Fruit fly (Drosophila melanogaster) whole organism, embryonic: ENCODE results near the gene Cby.

Source experiments
- Blimp-1 ChIP-seq: fragments of 200-800 bp; sonication (Bioruptor generic); optimal IDR thresholded peaks from 3 replicates; lab custom pipeline; 2018; ENCODE audit warnings: missing biosample characterization, missing genetic modification characterization, mild to moderate bottlenecking, moderate library complexity, missing genetic modification reagents
- CG10565 ChIP-seq: fragments of 200-800 bp; sonication (Bioruptor generic); optimal IDR thresholded peaks from 3 replicates; lab custom pipeline; 2016; ENCODE audit warnings: missing biosample characterization, mild to moderate bottlenecking, missing genetic modification characterization
- CG12219 ChIP-seq: fragments of 200-800 bp; sonication (Bioruptor generic); optimal IDR thresholded peaks from 3 replicates; lab custom pipeline; 2018; ENCODE audit warnings: missing biosample characterization, mild to moderate bottlenecking, missing genetic modification characterization
- CG12942 ChIP-seq: fragments of 200-800 bp; sonication (Bioruptor generic); optimal IDR thresholded peaks from 3 replicates; lab custom pipeline; 2016; ENCODE audit warnings: missing biosample characterization, missing genetic modification characterization
- CG13424 ChIP-seq: fragments of 200-800 bp; sonication (Bioruptor generic); optimal IDR thresholded peaks from 2 replicates; lab custom pipeline; 2019; ENCODE audit warnings: missing biosample characterization, mild to moderate bottlenecking, missing genetic modification characterization, moderate library complexity
- CG14710 ChIP-seq: fragments of 200-800 bp; sonication (Bioruptor generic); optimal IDR thresholded peaks from 3 replicates; lab custom pipeline; 2019; ENCODE audit warnings: missing biosample characterization, mild to moderate bottlenecking, missing genetic modification characterization, moderate library complexity
- CG1529 ChIP-seq: fragments of 200-800 bp; sonication (Bioruptor generic); optimal IDR thresholded peaks from 3 replicates; lab custom pipeline; 2018; ENCODE audit warnings: missing biosample characterization, missing genetic modification characterization
- CG16813 ChIP-seq: fragments of 200-800 bp; sonication (Bioruptor generic); IDR thresholded peaks from 3 replicates; pipeline ENCODE4 v1.3.6; 2022; ENCODE audit warnings: missing biosample characterization, missing genetic modification characterization; ENCODE audit not compliant: partially characterized antibody
- CG16863 ChIP-seq: fragments of 200-800 bp; sonication (Bioruptor generic); optimal IDR thresholded peaks from 3 replicates; lab custom pipeline; 2016; ENCODE audit warnings: missing biosample characterization, missing genetic modification characterization
- CG17385 ChIP-seq: fragments of 200-800 bp; sonication (Bioruptor generic); optimal IDR thresholded peaks from 3 replicates; lab custom pipeline; 2018; ENCODE audit warnings: missing biosample characterization, mild to moderate bottlenecking, missing genetic modification characterization
- CG17829 ChIP-seq: fragments of 200-800 bp; optimal IDR thresholded peaks from 2 replicates; lab custom pipeline; 2019; ENCODE audit warnings: missing biosample characterization, mild to moderate bottlenecking, missing genetic modification characterization, moderate library complexity
- CG18476 ChIP-seq: fragments of 200-800 bp; sonication (Bioruptor generic); optimal IDR thresholded peaks from 2 replicates; lab custom pipeline; 2016; ENCODE audit warnings: missing biosample characterization, mild to moderate bottlenecking, missing genetic modification characterization
- CG30020 ChIP-seq: fragments of 200-800 bp; optimal IDR thresholded peaks from 2 replicates; lab custom pipeline; 2019; ENCODE audit warnings: missing biosample characterization, mild to moderate bottlenecking, missing genetic modification characterization, moderate library complexity
- CG34376 ChIP-seq: fragments of 200-800 bp; sonication (Bioruptor generic); optimal IDR thresholded peaks from 2 replicates; lab custom pipeline; 2018; ENCODE audit warnings: missing biosample characterization, mild to moderate bottlenecking, missing genetic modification characterization
- CG3838 ChIP-seq: fragments of 200-800 bp; sonication (Bioruptor generic); optimal IDR thresholded peaks from 3 replicates; lab custom pipeline; 2016; ENCODE audit warnings: missing biosample characterization, missing genetic modification characterization
- CG43689 ChIP-seq: fragments of 200-800 bp; sonication (Bioruptor generic); IDR thresholded peaks from 2 replicates; pipeline ENCODE4 v1.3.6; 2022; ENCODE audit warnings: missing biosample characterization, missing genetic modification characterization
- CG5180 ChIP-seq: fragments of 200-800 bp; sonication (Bioruptor generic); optimal IDR thresholded peaks from 3 replicates; lab custom pipeline; 2017; ENCODE audit warnings: missing biosample characterization, missing genetic modification characterization, mild to moderate bottlenecking, moderate library complexity, missing genetic modification reagents
- CG6175 ChIP-seq: fragments of 200-800 bp; sonication (Bioruptor generic); IDR thresholded peaks from 3 replicates; pipeline ENCODE4 v1.3.6; 2022; ENCODE audit warnings: missing biosample characterization, missing genetic modification characterization
- CG6689 ChIP-seq: fragments of 200-800 bp; sonication (Bioruptor generic); IDR thresholded peaks from 2 replicates; pipeline ENCODE4 v1.3.6; 2022; ENCODE audit warnings: missing biosample characterization, missing genetic modification characterization
- CG7357 ChIP-seq: fragments of 200-800 bp; sonication (Bioruptor generic); IDR thresholded peaks from 3 replicates; pipeline ENCODE4 v1.3.6; 2022; ENCODE audit warnings: missing biosample characterization, missing genetic modification characterization
- CG8281 ChIP-seq: fragments of 200-800 bp; sonication (Bioruptor generic); optimal IDR thresholded peaks from 2 replicates; lab custom pipeline; 2018; ENCODE audit warnings: missing biosample characterization, mild to moderate bottlenecking, missing genetic modification characterization, moderate library complexity
- CG8924 ChIP-seq: fragments of 200-800 bp; optimal IDR thresholded peaks from 3 replicates; lab custom pipeline; 2019; ENCODE audit warnings: missing biosample characterization, mild to moderate bottlenecking, missing genetic modification characterization, moderate library complexity
- CkIIα-i1 ChIP-seq: fragments of 200-800 bp; sonication (Bioruptor generic); IDR thresholded peaks from 2 replicates; pipeline ENCODE4 v1.3.6; 2022; ENCODE audit warnings: missing biosample characterization, missing genetic modification characterization
- D19A ChIP-seq: fragments of 200-800 bp; optimal IDR thresholded peaks from 3 replicates; lab custom pipeline; 2019; ENCODE audit warnings: missing biosample characterization, mild to moderate bottlenecking, missing genetic modification characterization, moderate library complexity
- Doc2 ChIP-seq: fragments of 200-800 bp; sonication (Bioruptor generic); IDR thresholded peaks from 2 replicates; pipeline ENCODE4 v1.3.6; 2022; ENCODE audit warnings: missing biosample characterization, missing genetic modification characterization
- Drgx ChIP-seq: fragments of 200-800 bp; sonication (Bioruptor generic); IDR thresholded peaks from 2 replicates; pipeline ENCODE4 v1.3.6; 2022; ENCODE audit warnings: missing biosample characterization, missing genetic modification characterization
- Ets65A ChIP-seq: fragments of 200-800 bp; sonication (Bioruptor generic); peaks from one replicate; lab custom pipeline; 2016; ENCODE audit warnings: missing biosample characterization, missing genetic modification characterization
- Gsc ChIP-seq: fragments of 200-800 bp; sonication (Bioruptor generic); IDR thresholded peaks from 2 replicates; pipeline ENCODE4 v1.3.6; 2022; ENCODE audit warnings: missing biosample characterization, missing genetic modification characterization
- Lhr ChIP-seq: fragments of 200-800 bp; sonication (Bioruptor generic); optimal IDR thresholded peaks from 3 replicates; lab custom pipeline; 2017; ENCODE audit warnings: mild to moderate bottlenecking, missing biosample characterization, missing genetic modification reagents, missing genetic modification characterization
- Lpt ChIP-seq: fragments of >200 bp; optimal IDR thresholded peaks from 2 replicates; lab custom pipeline; 2018; ENCODE audit warnings: missing biosample characterization, missing genetic modification characterization
- MBD-R2 ChIP-seq: fragments of 200-800 bp; sonication (Bioruptor generic); IDR thresholded peaks from 2 replicates; pipeline ENCODE4 v1.3.6; 2022; ENCODE audit warnings: missing biosample characterization, missing genetic modification characterization
- Myb ChIP-seq: fragments of 200-800 bp; sonication (Bioruptor generic); optimal IDR thresholded peaks from 2 replicates; lab custom pipeline; 2016; ENCODE audit warnings: missing biosample characterization, missing genetic modification characterization
- Sry-β ChIP-seq: fragments of 200-800 bp; sonication (Bioruptor generic); optimal IDR thresholded peaks from 2 replicates; lab custom pipeline; 2018; ENCODE audit warnings: missing biosample characterization, mild to moderate bottlenecking, missing genetic modification characterization, moderate library complexity
- Xbp1 ChIP-seq: fragments of 200-800 bp; sonication (Bioruptor generic); optimal IDR thresholded peaks from 3 replicates; lab custom pipeline; 2016; ENCODE audit warnings: missing biosample characterization, mild to moderate bottlenecking, missing genetic modification characterization
- ase ChIP-seq: fragments of 200-800 bp; sonication (Bioruptor generic); IDR thresholded peaks from 3 replicates; pipeline ENCODE4 v1.3.6; 2022; ENCODE audit warnings: missing biosample characterization, missing genetic modification characterization
- btn ChIP-seq: fragments of 200-800 bp; sonication (Bioruptor generic); optimal IDR thresholded peaks from 2 replicates; lab custom pipeline; 2016; ENCODE audit warnings: missing biosample characterization, missing genetic modification characterization
- eyg ChIP-seq: fragments of 200-800 bp; sonication (Bioruptor generic); optimal IDR thresholded peaks from 3 replicates; lab custom pipeline; 2016; ENCODE audit warnings: missing biosample characterization, missing genetic modification characterization
- gcm ChIP-seq: fragments of 200-800 bp; sonication (Bioruptor generic); optimal IDR thresholded peaks from 2 replicates; lab custom pipeline; 2019; ENCODE audit warnings: missing biosample characterization, mild to moderate bottlenecking, missing genetic modification characterization, moderate library complexity
- grau ChIP-seq: fragments of 200-800 bp; optimal IDR thresholded peaks from 3 replicates; lab custom pipeline; 2019; ENCODE audit warnings: missing biosample characterization, mild to moderate bottlenecking, missing genetic modification characterization, moderate library complexity
- jing ChIP-seq: fragments of 200-800 bp; sonication (Bioruptor generic); optimal IDR thresholded peaks from 2 replicates; lab custom pipeline; 2018; ENCODE audit warnings: missing biosample characterization, mild to moderate bottlenecking, missing genetic modification characterization
- lmd ChIP-seq: fragments of 200-800 bp; sonication (Bioruptor generic); IDR thresholded peaks from 2 replicates; pipeline ENCODE4 v1.3.6; 2022; ENCODE audit warnings: missing biosample characterization, missing genetic modification characterization
- luna ChIP-seq: fragments of 200-800 bp; sonication (Bioruptor generic); optimal IDR thresholded peaks from 2 replicates; lab custom pipeline; 2016; ENCODE audit warnings: missing biosample characterization, missing genetic modification characterization
- rib ChIP-seq: fragments of 200-800 bp; sonication (Bioruptor generic); IDR thresholded peaks from 2 replicates; pipeline ENCODE4 v1.3.6; 2022; ENCODE audit warnings: missing biosample characterization, missing genetic modification characterization
- sim ChIP-seq: fragments of 200-800 bp; sonication (Bioruptor generic); IDR thresholded peaks from 2 replicates; pipeline ENCODE4 v1.3.6; 2022; ENCODE audit warnings: missing biosample characterization, missing genetic modification characterization
- stwl ChIP-seq: fragments of 200-800 bp; sonication (Bioruptor generic); optimal IDR thresholded peaks from 3 replicates; lab custom pipeline; 2018; ENCODE audit warnings: missing biosample characterization, mild to moderate bottlenecking, missing genetic modification characterization, moderate library complexity
- tin ChIP-seq: fragments of 200-800 bp; sonication (Bioruptor generic); optimal IDR thresholded peaks from 3 replicates; lab custom pipeline; 2016; ENCODE audit warnings: missing biosample characterization, missing genetic modification characterization
- trem ChIP-seq: fragments of 200-800 bp; optimal IDR thresholded peaks from 3 replicates; lab custom pipeline; 2019; ENCODE audit warnings: missing biosample characterization, mild to moderate bottlenecking, missing genetic modification characterization, moderate library complexity
- twi ChIP-seq: fragments of 200-800 bp; optimal IDR thresholded peaks from 2 replicates; lab custom pipeline; 2019; ENCODE audit warnings: missing biosample characterization, mild to moderate bottlenecking, missing genetic modification characterization, moderate library complexity
- vvl ChIP-seq: fragments of 200-800 bp; sonication (Bioruptor generic); IDR thresholded peaks from 2 replicates; pipeline ENCODE4 v1.3.6; 2022; ENCODE audit warnings: missing biosample characterization, missing genetic modification characterization
- zfh1 ChIP-seq: fragments of 200-800 bp; sonication (Bioruptor generic); IDR thresholded peaks from 3 replicates; pipeline ENCODE4 v1.3.6; 2022; ENCODE audit warnings: missing biosample characterization, missing genetic modification characterization

The Cby gene

DNA sequence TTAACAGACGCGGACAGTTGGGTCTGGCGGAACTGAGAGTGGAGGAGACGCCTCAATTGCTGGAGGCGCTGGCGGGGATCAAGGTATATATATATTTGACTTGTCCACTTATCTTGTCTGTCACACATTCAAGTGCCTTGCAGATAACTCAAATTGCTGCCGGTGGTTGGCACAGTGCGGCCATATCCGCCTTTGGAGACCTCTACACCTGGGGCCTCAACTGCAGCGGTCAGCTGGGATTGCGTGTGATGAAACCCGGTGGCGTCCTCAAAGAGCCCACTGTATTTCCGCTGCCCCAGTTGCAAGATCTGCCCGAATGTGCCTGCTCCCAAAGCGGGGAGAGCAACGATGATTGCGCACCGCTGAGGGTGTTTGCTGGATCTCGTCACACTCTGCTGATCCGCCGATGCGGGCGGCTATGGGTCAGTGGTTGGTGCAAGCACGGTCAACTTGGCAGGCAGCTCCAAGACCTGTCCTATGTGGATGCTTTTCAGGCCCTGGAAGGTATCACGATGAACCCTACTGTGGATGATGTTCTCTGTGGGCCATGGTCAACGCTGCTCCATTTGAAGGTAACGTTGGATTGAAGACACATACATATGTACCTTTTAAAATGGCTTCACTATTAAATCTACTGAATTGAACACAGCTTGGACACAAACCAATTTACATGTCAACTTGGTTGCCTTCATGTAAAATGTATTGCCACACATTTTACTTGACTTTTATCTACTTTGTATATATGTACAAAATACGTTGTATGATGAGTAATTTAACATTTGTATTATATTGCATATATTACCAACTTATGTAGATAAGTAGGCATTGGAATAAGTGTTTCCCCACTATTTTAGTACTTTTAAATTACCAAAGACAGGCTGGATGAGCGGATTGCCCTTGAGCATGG lies 21.1 kb downstream of the Cby start, which contains the start of gene CG43844 (continued):
- TF ChIP-seq CG17829 (tag; lab: Kevin White, UChicago) (no peak), CG8924 (tag; lab: Kevin White, UChicago) (no peak), CG1529 (GFP tag; lab: Kevin White, UChicago) (no peak), Lpt (GFP tag; lab: Kevin White, UChicago) (no peak), Ets65A (GFP tag; lab: Kevin White, UChicago) (peak; percentile 60), CG6689 (GFP tag; lab: Robert Waterston, UW) (no peak), gcm (peak; percentile 83), CG16863 (GFP tag; lab: Kevin White, UChicago) (no peak), CG43689 (GFP tag; lab: Robert Waterston, UW) (no peak), CG7357 (GFP tag; lab: Robert Waterston, UW) (no peak), CG17385 (GFP tag; lab: Kevin White, UChicago) (no peak), trem (tag; lab: Kevin White, UChicago) (peak; percentile 7), Drgx (GFP tag; lab: Robert Waterston, UW) (peak; percentile 14; the same call in 1 of the 2 replicates), Myb (GFP tag; lab: Kevin White, UChicago) (no peak), D19A (tag; lab: Kevin White, UChicago) (no peak), CkIIα-i1 (no peak), tin (GFP tag; lab: Kevin White, UChicago) (no peak), CG8281 (tag; lab: Kevin White, UChicago) (no peak), MBD-R2 (GFP tag; lab: Robert Waterston, UW) (no peak), grau (tag; lab: Kevin White, UChicago) (peak; percentile 50), Blimp-1 (GFP tag; lab: Kevin White, UChicago) (no peak), CG14710 (tag; lab: Kevin White, UChicago) (peak; percentile 94), Doc2 (GFP tag; lab: Robert Waterston, UW) (no peak), Lhr (no peak), CG13424 (tag; lab: Kevin White, UChicago) (no peak), btn (GFP tag; lab: Kevin White, UChicago) (no peak), sim (GFP tag; lab: Robert Waterston, UW) (no peak), CG6175 (GFP tag; lab: Robert Waterston, UW) (no peak), CG18476 (no peak), CG12942 (no peak), twi (tag; lab: Kevin White, UChicago) (no peak), ase (GFP tag; lab: Robert Waterston, UW) (no peak), Xbp1 (GFP tag; lab: Kevin White, UChicago) (no peak), luna (no peak), CG5180 (GFP tag; lab: Kevin White, UChicago) (no peak), CG16813 (GFP tag; lab: Robert Waterston, UW) (peak; percentile 71), Sry-β (GFP tag; lab: Kevin White, UChicago) (no peak), CG34376 (GFP tag; lab: Kevin White, UChicago) (no peak), rib (GFP tag; lab: Robert Waterston, UW) (no peak), CG30020 (tag; lab: Kevin White, UChicago) (no peak), vvl (GFP tag; lab: Robert Waterston, UW) (peak; percentile 62; the same call in 1 of the 2 replicates), CG3838 (GFP tag; lab: Kevin White, UChicago) (no peak), jing (GFP tag; lab: Kevin White, UChicago) (no peak), CG10565 (GFP tag; lab: Kevin White, UChicago) (no peak), stwl (tag; lab: Kevin White, UChicago) (peak; percentile 76), CG12219 (no peak), eyg (GFP tag; lab: Kevin White, UChicago) (no peak), Gsc (GFP tag; lab: Robert Waterston, UW) (no peak), zfh1 (GFP tag; lab: Robert Waterston, UW) (no peak), lmd (GFP tag; lab: Robert Waterston, UW) (no peak)
